Worm (Caenorhabditis elegans) whole organism, L4/young adult: ENCODE results near the gene ugt-17.

Experiments used
- dao-5 ChIP-seq: sonication (generic microtip); optimal IDR thresholded peaks from 2 replicates; lab custom pipeline; 2016; ENCODE audit warnings: missing genotype, missing genetic modification characterization, moderate library complexity, missing compliant biosample characterization
- him-1 ChIP-seq: sonication (generic microtip); optimal IDR thresholded peaks from 2 replicates; lab custom pipeline; 2016; ENCODE audit warnings: missing genotype, missing genetic modification reagents, missing genetic modification characterization, missing compliant biosample characterization

ce11 chrV:10133277-10133676 is 28.5 kb upstream of the ugt-17 start:
- TF ChIP-seq him-1 (tag; lab: Kevin White, UChicago): no peak
- no peak for TF ChIP-seq dao-5 (tag; lab: Kevin White, UChicago)
